Fruit fly (Drosophila melanogaster) whole organism, embryonic: ENCODE data around the gene CG17325.

Experiments
- Abd-B ChIP-seq: fragments of 200-800 bp; sonication (Bioruptor generic); optimal IDR thresholded peaks from 2 replicates; lab custom pipeline; 2018; ENCODE audit warnings: missing biosample characterization, mild to moderate bottlenecking, missing genetic modification characterization, moderate library complexity
- Adf1 ChIP-seq: fragments of 200-800 bp; sonication (Bioruptor generic); IDR thresholded peaks from 2 replicates; pipeline ENCODE4 v1.3.6; 2022; ENCODE audit warnings: missing biosample characterization, missing genetic modification characterization
- CG12104 ChIP-seq: fragments of 200-800 bp; sonication (Bioruptor generic); optimal IDR thresholded peaks from 3 replicates; lab custom pipeline; 2016; ENCODE audit warnings: missing biosample characterization, missing genetic modification characterization
- CG1233 ChIP-seq: fragments of 200-800 bp; sonication (Bioruptor generic); optimal IDR thresholded peaks from 4 replicates; lab custom pipeline; 2018; ENCODE audit warnings: missing biosample characterization, mild to moderate bottlenecking, missing genetic modification characterization
- CG12769 ChIP-seq: fragments of 200-800 bp; sonication (Bioruptor generic); optimal IDR thresholded peaks from 2 replicates; lab custom pipeline; 2019; ENCODE audit warnings: missing biosample characterization, mild to moderate bottlenecking, missing genetic modification characterization, moderate library complexity
- CG14667 ChIP-seq: fragments of 200-800 bp; sonication (Bioruptor generic); IDR thresholded peaks from 2 replicates; pipeline ENCODE4 v1.3.6; 2022; ENCODE audit warnings: missing biosample characterization, missing genetic modification characterization
- CG15479 ChIP-seq: fragments of 200-800 bp; sonication (Bioruptor generic); optimal IDR thresholded peaks from 3 replicates; lab custom pipeline; 2019; ENCODE audit warnings: missing biosample characterization, mild to moderate bottlenecking, missing genetic modification characterization, moderate library complexity
- CG15514 ChIP-seq: fragments of 200-800 bp; sonication (Bioruptor generic); optimal IDR thresholded peaks from 3 replicates; lab custom pipeline; 2017; ENCODE audit warnings: missing biosample characterization, missing genetic modification characterization, mild to moderate bottlenecking, moderate library complexity, missing genetic modification reagents
- CG15601 ChIP-seq: fragments of 200-800 bp; sonication (Bioruptor generic); optimal IDR thresholded peaks from 3 replicates; lab custom pipeline; 2019; ENCODE audit warnings: missing biosample characterization, mild to moderate bottlenecking, missing genetic modification characterization, moderate library complexity
- CG16813 ChIP-seq: fragments of 200-800 bp; sonication (Bioruptor generic); IDR thresholded peaks from 3 replicates; pipeline ENCODE4 v1.3.6; 2022; ENCODE audit warnings: missing biosample characterization, missing genetic modification characterization; ENCODE audit not compliant: partially characterized antibody
- CG17829 ChIP-seq: fragments of 200-800 bp; optimal IDR thresholded peaks from 2 replicates; lab custom pipeline; 2019; ENCODE audit warnings: missing biosample characterization, mild to moderate bottlenecking, missing genetic modification characterization, moderate library complexity
- CG18476 ChIP-seq: fragments of 200-800 bp; sonication (Bioruptor generic); optimal IDR thresholded peaks from 2 replicates; lab custom pipeline; 2016; ENCODE audit warnings: missing biosample characterization, mild to moderate bottlenecking, missing genetic modification characterization
- CG2678 ChIP-seq: fragments of 200-800 bp; sonication (Bioruptor generic); optimal IDR thresholded peaks from 3 replicates; lab custom pipeline; 2019; ENCODE audit warnings: missing biosample characterization, mild to moderate bottlenecking, missing genetic modification characterization, moderate library complexity
- CG3847 ChIP-seq: fragments of 200-800 bp; sonication (Bioruptor generic); IDR thresholded peaks from 2 replicates; pipeline ENCODE4 v1.3.6; 2022; ENCODE audit warnings: missing biosample characterization, missing genetic modification characterization
- CG42726 ChIP-seq: fragments of 200-800 bp; sonication (Bioruptor generic); IDR thresholded peaks from 2 replicates; pipeline ENCODE4 v1.3.6; 2022; ENCODE audit warnings: missing biosample characterization, missing genetic modification characterization; ENCODE audit not compliant: partially characterized antibody
- CG6272 ChIP-seq: fragments of 200-800 bp; sonication (Bioruptor generic); IDR thresholded peaks from 2 replicates; pipeline ENCODE4 v1.3.6; 2022; ENCODE audit warnings: missing biosample characterization, missing genetic modification characterization
- CG6689 ChIP-seq: fragments of 200-800 bp; sonication (Bioruptor generic); IDR thresholded peaks from 2 replicates; pipeline ENCODE4 v1.3.6; 2022; ENCODE audit warnings: missing biosample characterization, missing genetic modification characterization
- CG7745 ChIP-seq: fragments of 200-800 bp; sonication (Bioruptor generic); optimal IDR thresholded peaks from 2 replicates; lab custom pipeline; 2018; ENCODE audit warnings: missing biosample characterization, mild to moderate bottlenecking, missing genetic modification characterization, moderate library complexity
- CG7839 ChIP-seq: fragments of 200-800 bp; sonication (Bioruptor generic); optimal IDR thresholded peaks from 3 replicates; lab custom pipeline; 2018; ENCODE audit warnings: missing biosample characterization, mild to moderate bottlenecking, missing genetic modification characterization, moderate library complexity
- CG7963 ChIP-seq: fragments of 200-800 bp; sonication (Bioruptor generic); IDR thresholded peaks from 3 replicates; pipeline ENCODE4 v1.3.6; 2022; ENCODE audit warnings: missing biosample characterization, missing genetic modification characterization; ENCODE audit not compliant: partially characterized antibody
- CTCF ChIP-seq: fragments of 200-800 bp; sonication (Bioruptor generic); optimal IDR thresholded peaks from 2 replicates; lab custom pipeline; 2017; ENCODE audit warnings: missing biosample characterization, mild to moderate bottlenecking, missing genetic modification characterization, moderate library complexity
- CoRest ChIP-seq: fragments of 200-800 bp; sonication (Bioruptor generic); optimal IDR thresholded peaks from 3 replicates; lab custom pipeline; 2018; ENCODE audit warnings: missing biosample characterization, mild to moderate bottlenecking, missing genetic modification characterization, moderate library complexity
- Dek ChIP-seq: fragments of 200-800 bp; sonication (Bioruptor generic); optimal IDR thresholded peaks from 3 replicates; lab custom pipeline; 2019; ENCODE audit warnings: missing biosample characterization, mild to moderate bottlenecking, missing genetic modification characterization, moderate library complexity
- Doc2 ChIP-seq: fragments of 200-800 bp; sonication (Bioruptor generic); IDR thresholded peaks from 2 replicates; pipeline ENCODE4 v1.3.6; 2022; ENCODE audit warnings: missing biosample characterization, missing genetic modification characterization
- Ets65A ChIP-seq: fragments of 200-800 bp; sonication (Bioruptor generic); peaks from one replicate; lab custom pipeline; 2016; ENCODE audit warnings: missing biosample characterization, missing genetic modification characterization
- Hmx ChIP-seq: fragments of 200-800 bp; sonication (Bioruptor generic); optimal IDR thresholded peaks from 2 replicates; lab custom pipeline; 2016; ENCODE audit warnings: missing biosample characterization, missing genetic modification characterization
- Jarid2 ChIP-seq: fragments of 200-800 bp; sonication (Bioruptor generic); optimal IDR thresholded peaks from 3 replicates; lab custom pipeline; 2017; ENCODE audit warnings: mild to moderate bottlenecking, missing biosample characterization, missing genetic modification reagents, missing genetic modification characterization
- Kr ChIP-seq: fragments of 200-800 bp; sonication (Bioruptor generic); optimal IDR thresholded peaks from 2 replicates; lab custom pipeline; 2017; ENCODE audit warnings: missing biosample characterization, mild to moderate bottlenecking, missing genetic modification characterization
- NfI ChIP-seq: fragments of 200-800 bp; sonication (Bioruptor generic); optimal IDR thresholded peaks from 3 replicates; lab custom pipeline; 2018; ENCODE audit warnings: missing biosample characterization, mild to moderate bottlenecking, missing genetic modification characterization, moderate library complexity
- Poxn ChIP-seq: fragments of 200-800 bp; sonication (Bioruptor generic); IDR thresholded peaks from 2 replicates; pipeline ENCODE4 v1.3.6; 2022; ENCODE audit warnings: missing biosample characterization, missing genetic modification characterization
- Ravus ChIP-seq: fragments of 200-800 bp; sonication (Bioruptor generic); IDR thresholded peaks from 2 replicates; pipeline ENCODE4 v1.3.6; 2022; ENCODE audit warnings: missing biosample characterization, missing genetic modification characterization
- Spps ChIP-seq: fragments of 200-800 bp; sonication (Bioruptor generic); optimal IDR thresholded peaks from 2 replicates; lab custom pipeline; 2018; ENCODE audit warnings: missing biosample characterization, mild to moderate bottlenecking, missing genetic modification characterization
- TFAM ChIP-seq: fragments of 200-800 bp; sonication (Bioruptor generic); optimal IDR thresholded peaks from 2 replicates; lab custom pipeline; 2017; ENCODE audit warnings: missing biosample characterization, missing genetic modification characterization, inconsistent platforms
- abd-A ChIP-seq: fragments of 200-800 bp; sonication (Bioruptor generic); optimal IDR thresholded peaks from 3 replicates; lab custom pipeline; 2019; ENCODE audit warnings: missing biosample characterization, mild to moderate bottlenecking, missing genetic modification characterization, moderate library complexity
- amos ChIP-seq: fragments of 200-800 bp; sonication (Bioruptor generic); IDR thresholded peaks from 2 replicates; pipeline ENCODE4 v1.3.6; 2022; ENCODE audit warnings: missing biosample characterization, missing genetic modification characterization; ENCODE audit not compliant: partially characterized antibody
- bbx ChIP-seq: fragments of 200-800 bp; sonication (Bioruptor generic); IDR thresholded peaks from 2 replicates; pipeline ENCODE4 v1.3.6; 2022; ENCODE audit warnings: missing biosample characterization, missing genetic modification characterization; ENCODE audit not compliant: partially characterized antibody
- da ChIP-seq: fragments of 200-800 bp; sonication (Bioruptor generic); optimal IDR thresholded peaks from 2 replicates; lab custom pipeline; 2016; ENCODE audit warnings: missing biosample characterization, missing genetic modification characterization
- gsb-n ChIP-seq: fragments of 200-800 bp; sonication (Bioruptor generic); optimal IDR thresholded peaks from 3 replicates; lab custom pipeline; 2018; ENCODE audit warnings: missing biosample characterization, mild to moderate bottlenecking, missing genetic modification characterization
- hth ChIP-seq: fragments of >200 bp; optimal IDR thresholded peaks from 2 replicates; lab custom pipeline; 2017; ENCODE audit warnings: inconsistent platforms
- lbe ChIP-seq: fragments of 200-800 bp; sonication (Bioruptor generic); optimal IDR thresholded peaks from 2 replicates; lab custom pipeline; 2016; ENCODE audit warnings: missing biosample characterization, mild to moderate bottlenecking, missing genetic modification characterization
- nmo ChIP-seq: fragments of 200-800 bp; sonication (Bioruptor generic); optimal IDR thresholded peaks from 2 replicates; lab custom pipeline; 2018; ENCODE audit warnings: missing biosample characterization, mild to moderate bottlenecking, missing genetic modification characterization, moderate library complexity
- phol ChIP-seq: fragments of 200-800 bp; sonication (Bioruptor generic); optimal IDR thresholded peaks from 3 replicates; lab custom pipeline; 2018; ENCODE audit warnings: missing biosample characterization, mild to moderate bottlenecking, missing genetic modification characterization, moderate library complexity
- pita ChIP-seq: fragments of 200-800 bp; sonication (Bioruptor generic); optimal IDR thresholded peaks from 2 replicates; lab custom pipeline; 2017; ENCODE audit warnings: missing biosample characterization, mild to moderate bottlenecking, missing genetic modification characterization
- pzg ChIP-seq: fragments of 200-800 bp; sonication (Bioruptor generic); optimal IDR thresholded peaks from 3 replicates; lab custom pipeline; 2018; ENCODE audit warnings: missing biosample characterization, mild to moderate bottlenecking, missing genetic modification characterization, moderate library complexity
- row ChIP-seq: fragments of 200-800 bp; sonication (Bioruptor generic); IDR thresholded peaks from 3 replicates; pipeline ENCODE4 v1.3.6; 2022; ENCODE audit warnings: missing biosample characterization, missing genetic modification characterization
- run ChIP-seq: fragments of 200-800 bp; sonication (Bioruptor generic); optimal IDR thresholded peaks from 3 replicates; lab custom pipeline; 2018; ENCODE audit warnings: missing biosample characterization, mild to moderate bottlenecking, missing genetic modification characterization
- slbo ChIP-seq: fragments of 200-800 bp; sonication (Bioruptor generic); IDR thresholded peaks from 2 replicates; pipeline ENCODE4 v1.3.6; 2022; ENCODE audit warnings: missing biosample characterization, missing genetic modification characterization
- slou ChIP-seq: fragments of 200-800 bp; sonication (Bioruptor generic); optimal IDR thresholded peaks from 3 replicates; lab custom pipeline; 2016; ENCODE audit warnings: missing biosample characterization, missing genetic modification characterization
- sug ChIP-seq: fragments of 200-800 bp; optimal IDR thresholded peaks from 2 replicates; lab custom pipeline; 2019; ENCODE audit warnings: missing biosample characterization, mild to moderate bottlenecking, missing genetic modification characterization, moderate library complexity
- trem ChIP-seq: fragments of 200-800 bp; optimal IDR thresholded peaks from 3 replicates; lab custom pipeline; 2019; ENCODE audit warnings: missing biosample characterization, mild to moderate bottlenecking, missing genetic modification characterization, moderate library complexity
- twi ChIP-seq: fragments of 200-800 bp; optimal IDR thresholded peaks from 2 replicates; lab custom pipeline; 2019; ENCODE audit warnings: missing biosample characterization, mild to moderate bottlenecking, missing genetic modification characterization, moderate library complexity
- usp ChIP-seq: fragments of >200 bp; optimal IDR thresholded peaks from 2 replicates; lab custom pipeline; 2017; ENCODE audit warnings: missing biosample characterization, missing genetic modification characterization

The CG17325 gene

dm6 chr2L:18775274-18775673 lies 37.2 kb upstream of the CG17325 start (continued):
- peak; percentile 50 for TF ChIP-seq gsb-n (tag; lab: Kevin White, UChicago)
- no peak for TF ChIP-seq pzg (GFP tag; lab: Kevin White, UChicago)
- TF ChIP-seq CG12104, result no peak
- 0 out of 2 replicates have a peak, but pooled peaks have one; percentile 9 for TF ChIP-seq CG6272 (GFP tag; lab: Robert Waterston, UW)
- TF ChIP-seq CG17829 (tag; lab: Kevin White, UChicago), result no peak
- no peak for TF ChIP-seq Poxn (GFP tag; lab: Robert Waterston, UW)
- TF ChIP-seq CG2678 (tag; lab: Kevin White, UChicago), result no peak
- no peak for TF ChIP-seq CG14667 (GFP tag; lab: Robert Waterston, UW)
- TF ChIP-seq hth (lab: Kevin White, UChicago), result no peak
- no peak for TF ChIP-seq CG18476 (GFP tag; lab: Kevin White, UChicago)
- TF ChIP-seq run, result no peak
- TF ChIP-seq TFAM (GFP tag; lab: Kevin White, UChicago), result no peak
- TF ChIP-seq bbx, result no peak
- no peak for TF ChIP-seq abd-A
- TF ChIP-seq CG15601 (tag; lab: Kevin White, UChicago), result no peak
- TF ChIP-seq CG7745, result no peak
- TF ChIP-seq Kr (GFP tag; lab: Kevin White, UChicago), result peak; percentile 64
- no peak for TF ChIP-seq row (GFP tag; lab: Robert Waterston, UW)
- no peak for TF ChIP-seq CG6689 (GFP tag; lab: Robert Waterston, UW)
- no peak for TF ChIP-seq Spps (tag; lab: Kevin White, UChicago)
- no peak for TF ChIP-seq usp (GFP tag; lab: Kevin White, UChicago)
- no peak for TF ChIP-seq Hmx (GFP tag; lab: Kevin White, UChicago)
- TF ChIP-seq Adf1 (GFP tag; lab: Robert Waterston, UW), result no peak
- TF ChIP-seq CG15514 (GFP tag; lab: Kevin White, UChicago), result no peak
- peak; percentile 60 for TF ChIP-seq CG15479 (GFP tag; lab: Kevin White, UChicago)
- no peak for TF ChIP-seq Doc2 (GFP tag; lab: Robert Waterston, UW)
- no peak for TF ChIP-seq CG12769 (tag; lab: Kevin White, UChicago)

- TF ChIP-seq phol (tag; lab: Kevin White, UChicago) (peak; percentile 4), CG7963 (no peak), CG1233 (GFP tag; lab: Kevin White, UChicago) (no peak), amos (GFP tag; lab: Robert Waterston, UW) (peak; percentile 61; the same call in 1 of the 2 replicates), Jarid2 (peak; percentile 60), trem (tag; lab: Kevin White, UChicago) (peak; percentile 25), CTCF (GFP tag; lab: Kevin White, UChicago) (peak; percentile 94), NfI (GFP tag; lab: Kevin White, UChicago) (peak; percentile 7), CoRest (tag; lab: Kevin White, UChicago) (peak; percentile 32), Abd-B (GFP tag; lab: Kevin White, UChicago) (peak; percentile 27), Ets65A (peak; percentile 2), CG42726 (peak; percentile 67; the same call in 1 of the 2 replicates), CG16813 (GFP tag; lab: Robert Waterston, UW) (peak; percentile 44; the same call in 1 of the 3 replicates), pita (GFP tag; lab: Kevin White, UChicago) (peak; percentile 71), sug (tag; lab: Kevin White, UChicago) (no peak), CG7839 (tag; lab: Kevin White, UChicago) (peak; percentile 23), slbo (peak; percentile 21; the same call in 1 of the 2 replicates), CG3847 (GFP tag; lab: Robert Waterston, UW) (peak; percentile 14; the same call in 1 of the 2 replicates), twi (tag; lab: Kevin White, UChicago) (no peak), slou (peak; percentile 6), lbe (GFP tag; lab: Kevin White, UChicago) (no peak), Ravus (GFP tag; lab: Robert Waterston, UW) (no peak), Dek (tag; lab: Kevin White, UChicago) (peak; percentile 22), nmo (peak; percentile 8), da (GFP tag; lab: Kevin White, UChicago) (no peak)
Measured at dm6 chr2L:18776559-18776958, 35.9 kb upstream of the CG17325 start.
